Fruit fly (Drosophila melanogaster): ENCODE data around the gene Ada2b.

The Ada2b gene

dm6 chr3R:8215528-8216189 is 24.7 kb downstream of the Ada2b start:
- TF ChIP-seq CG3032 (tag; optimal IDR thresholded peaks at IDR 0.05) (no peak), svp (GFP tag) (peak; percentile 55)

DNA sequence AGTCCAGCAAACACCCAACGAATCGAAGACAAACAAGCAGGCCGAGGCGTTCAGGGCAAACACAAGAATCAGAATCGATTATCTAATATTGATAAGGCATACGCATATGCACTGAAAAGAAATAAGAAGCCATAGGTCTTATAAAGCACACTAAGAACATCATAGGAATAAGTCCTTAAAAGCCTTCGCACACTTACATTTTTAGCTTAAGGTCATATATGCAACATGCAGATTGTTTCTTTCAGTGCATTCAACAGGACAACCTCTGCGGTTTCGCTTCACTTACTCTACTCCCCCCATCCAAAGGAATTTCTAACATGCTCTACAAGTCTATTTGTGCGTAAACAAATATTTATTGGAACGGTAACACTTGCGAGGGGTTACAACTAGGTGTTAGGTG is 27.7 kb downstream of the Ada2b start:
- TF ChIP-seq fkh (GFP tag; optimal IDR thresholded peaks at IDR 0.05): peak; percentile 81
- no peak for TF ChIP-seq Met (GFP tag; optimal IDR thresholded peaks at IDR 0.05)
- TF ChIP-seq CG3032 (tag; optimal IDR thresholded peaks at IDR 0.05): no peak

DNA sequence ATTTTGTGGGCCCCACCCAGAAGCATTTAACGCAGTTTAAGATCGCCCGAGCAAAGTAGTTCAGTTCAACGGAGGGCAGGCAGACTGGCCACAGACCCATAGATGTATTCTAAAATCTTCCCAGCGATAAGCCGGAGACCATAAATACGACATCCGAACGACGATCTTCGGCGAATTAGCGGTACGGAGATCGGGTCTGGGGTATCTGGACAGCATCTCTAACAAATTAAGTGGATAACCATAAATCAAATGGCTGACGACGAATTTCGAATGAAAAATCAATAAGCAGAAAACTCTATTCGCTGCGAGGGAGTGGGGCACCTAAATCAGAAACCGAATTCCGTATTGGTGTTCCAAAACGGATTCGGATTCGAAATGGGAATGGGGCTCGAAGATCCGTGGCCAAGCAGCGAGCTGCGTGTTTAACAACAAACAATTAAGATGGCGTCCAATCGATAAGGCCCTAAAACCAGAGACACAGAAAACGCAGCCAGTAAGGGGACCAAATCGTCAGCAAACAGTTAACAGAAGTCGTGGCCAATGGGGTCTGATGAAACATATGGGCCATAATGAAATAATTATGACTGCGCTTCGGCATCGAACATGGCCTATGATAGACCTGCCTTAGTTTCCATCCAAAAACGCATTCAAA is 29.4 kb downstream of the Ada2b start:
- no peak for TF ChIP-seq vri (GFP tag; optimal IDR thresholded peaks at IDR 0.05)
- peak; percentile 22 for TF ChIP-seq svp (GFP tag)

- TF ChIP-seq vri (GFP tag; optimal IDR thresholded peaks at IDR 0.05) (peak; percentile 95), CG3032 (tag; optimal IDR thresholded peaks at IDR 0.05) (no peak), fkh (GFP tag; optimal IDR thresholded peaks at IDR 0.05) (no peak), Gug (GFP tag; IDR thresholded peaks at IDR 0.05) (no peak)
These were observed 31.8 kb downstream of the Ada2b start for dm6 chr3R:8208378-8209021.

DNA sequence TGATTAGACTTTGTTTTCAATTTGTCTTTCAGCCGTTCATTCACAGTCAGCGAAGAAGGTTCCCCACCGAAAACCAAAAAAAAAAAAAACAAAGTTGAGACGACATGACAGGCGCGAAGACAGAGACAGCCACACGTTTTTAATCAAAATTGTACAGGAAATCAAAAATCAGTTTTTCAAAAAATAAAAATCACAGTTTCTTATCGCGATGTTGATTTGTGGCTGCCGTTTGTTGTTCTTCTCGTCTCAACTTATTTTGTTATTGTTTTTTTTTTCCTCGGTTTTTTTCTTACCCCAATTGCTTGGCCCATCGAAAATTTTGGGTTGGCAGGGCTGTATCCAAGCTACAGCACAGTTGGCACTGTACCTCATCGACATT is 33.0 kb downstream of the Ada2b start:
- no peak for TF ChIP-seq Sox14 (GFP tag; optimal IDR thresholded peaks at IDR 0.05)
- no peak for TF ChIP-seq svp (GFP tag)
- TF ChIP-seq CG10631 (GFP tag; optimal IDR thresholded peaks at IDR 0.05): no peak
- no peak for TF ChIP-seq pdm3 (GFP tag; optimal IDR thresholded peaks at IDR 0.05)
- no peak for TF ChIP-seq salr (GFP tag; optimal IDR thresholded peaks at IDR 0.05)
- TF ChIP-seq achi (GFP tag; optimal IDR thresholded peaks at IDR 0.05): no peak

DNA sequence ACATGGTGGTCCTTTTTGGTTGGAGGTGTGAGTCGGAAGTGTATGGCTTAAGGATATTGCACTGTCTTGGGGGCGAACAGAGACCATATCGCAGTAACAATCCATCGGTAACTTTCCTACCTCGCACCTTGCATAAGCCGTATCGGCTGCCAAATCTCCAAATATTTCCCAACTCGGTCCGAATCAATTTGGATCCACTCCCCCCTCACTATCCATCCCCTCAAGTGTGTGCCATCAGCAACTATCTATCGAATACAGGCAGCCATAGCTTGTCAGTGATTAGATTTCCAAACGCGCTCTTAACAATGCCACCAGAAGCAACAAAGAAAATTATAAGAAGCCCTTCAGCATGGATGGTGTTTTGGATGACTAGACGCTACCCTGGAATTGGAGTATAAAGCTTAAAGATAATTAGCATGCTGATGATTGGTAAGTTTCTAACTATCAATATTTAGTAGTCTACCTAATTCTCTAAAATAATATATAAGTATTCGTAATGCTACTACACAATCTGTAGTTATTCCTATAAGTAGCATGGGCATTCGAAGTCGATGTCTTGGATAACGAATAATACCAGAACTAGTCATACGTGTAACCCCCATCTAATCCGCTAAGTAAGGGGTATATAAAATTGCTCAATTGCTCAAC is 33.6 kb downstream of the Ada2b start:
- TF ChIP-seq fd59A (GFP tag; optimal IDR thresholded peaks at IDR 0.05) (no peak), Gug (GFP tag; IDR thresholded peaks at IDR 0.05) (no peak), CG3919 (GFP tag; optimal IDR thresholded peaks at IDR 0.05) (no peak), dac (GFP tag; optimal IDR thresholded peaks at IDR 0.05) (no peak), vri (GFP tag; optimal IDR thresholded peaks at IDR 0.05) (peak; percentile 24), CG11902 (GFP tag; optimal IDR thresholded peaks at IDR 0.05) (no peak), Met (GFP tag; optimal IDR thresholded peaks at IDR 0.05) (peak; percentile 14), fkh (GFP tag; optimal IDR thresholded peaks at IDR 0.05) (no peak), CG6276 (GFP tag; optimal IDR thresholded peaks at IDR 0.05) (no peak), CG34406 (GFP tag; optimal IDR thresholded peaks at IDR 0.05) (no peak), fd85E (GFP tag; optimal IDR thresholded peaks at IDR 0.05) (no peak), pdm3 (GFP tag; optimal IDR thresholded peaks at IDR 0.05) (no peak), esn (GFP tag; optimal IDR thresholded peaks at IDR 0.05) (peak; percentile 12), Smox (GFP tag; optimal IDR thresholded peaks at IDR 0.05) (peak; percentile 17), lz (GFP tag; optimal IDR thresholded peaks at IDR 0.05) (no peak), Sox15 (GFP tag; optimal IDR thresholded peaks at IDR 0.05) (no peak), Hr4 (GFP tag; optimal IDR thresholded peaks at IDR 0.05) (no peak), CG6792 (GFP tag; optimal IDR thresholded peaks at IDR 0.05) (no peak), CG32006 (GFP tag; optimal IDR thresholded peaks at IDR 0.05) (no peak), acj6 (GFP tag; optimal IDR thresholded peaks at IDR 0.05) (no peak), topi (GFP tag; optimal IDR thresholded peaks at IDR 0.05) (no peak), CG6854 (GFP tag; optimal IDR thresholded peaks at IDR 0.05) (no peak), Blimp-1 (GFP tag; optimal IDR thresholded peaks at IDR 0.05) (no peak), Ets96B (tag; optimal IDR thresholded peaks at IDR 0.05) (no peak)

Measured in whole organism, prepupa.